Fruit fly (Drosophila melanogaster) whole organism, embryonic: ENCODE results near the gene SrpRbeta.

Experiments
- B-H1 ChIP-seq: fragments of 200-800 bp; sonication (Bioruptor generic); IDR thresholded peaks from 3 replicates; pipeline ENCODE4 v1.3.6; 2022; ENCODE audit warnings: missing biosample characterization, missing genetic modification characterization
- CG11398 ChIP-seq: fragments of 200-800 bp; sonication (Bioruptor generic); optimal IDR thresholded peaks from 2 replicates; lab custom pipeline; 2016; ENCODE audit warnings: missing biosample characterization, missing genetic modification characterization
- CG11723 ChIP-seq: fragments of 200-800 bp; sonication (Bioruptor generic); optimal IDR thresholded peaks from 2 replicates; lab custom pipeline; 2017; ENCODE audit warnings: missing biosample characterization, mild to moderate bottlenecking, missing genetic modification characterization
- CG12744 ChIP-seq: fragments of 200-800 bp; sonication (Bioruptor generic); optimal IDR thresholded peaks from 2 replicates; lab custom pipeline; 2016; ENCODE audit warnings: missing biosample characterization, missing genetic modification characterization
- CG17328 ChIP-seq: fragments of 200-800 bp; sonication (Bioruptor generic); IDR thresholded peaks from 2 replicates; pipeline ENCODE4 v1.3.6; 2022; ENCODE audit warnings: missing biosample characterization, missing genetic modification characterization
- CG17361 ChIP-seq: fragments of 200-800 bp; sonication (Bioruptor generic); IDR thresholded peaks from 3 replicates; pipeline ENCODE4 v1.3.6; 2022; ENCODE audit warnings: missing biosample characterization, missing genetic modification characterization
- CG17802 ChIP-seq: fragments of 200-800 bp; sonication (Bioruptor generic); optimal IDR thresholded peaks from 2 replicates; lab custom pipeline; 2018; ENCODE audit warnings: missing biosample characterization, mild to moderate bottlenecking, missing genetic modification characterization, moderate library complexity
- CG17829 ChIP-seq: fragments of 200-800 bp; optimal IDR thresholded peaks from 2 replicates; lab custom pipeline; 2019; ENCODE audit warnings: missing biosample characterization, mild to moderate bottlenecking, missing genetic modification characterization, moderate library complexity
- CG18262 ChIP-seq: fragments of 200-800 bp; optimal IDR thresholded peaks from 3 replicates; lab custom pipeline; 2019; ENCODE audit warnings: missing biosample characterization, mild to moderate bottlenecking, missing genetic modification characterization, moderate library complexity
- CG3163 ChIP-seq: fragments of 200-800 bp; sonication (Bioruptor generic); optimal IDR thresholded peaks from 3 replicates; lab custom pipeline; 2016; ENCODE audit warnings: missing biosample characterization, missing genetic modification characterization
- CG34376 ChIP-seq: fragments of 200-800 bp; sonication (Bioruptor generic); optimal IDR thresholded peaks from 2 replicates; lab custom pipeline; 2018; ENCODE audit warnings: missing biosample characterization, mild to moderate bottlenecking, missing genetic modification characterization
- CG34422 ChIP-seq: fragments of 200-800 bp; sonication (Bioruptor generic); IDR thresholded peaks from 3 replicates; pipeline ENCODE4 v1.3.6; 2022; ENCODE audit warnings: missing biosample characterization, missing genetic modification characterization
- CG3995 ChIP-seq: fragments of 200-800 bp; sonication (Bioruptor generic); optimal IDR thresholded peaks from 3 replicates; lab custom pipeline; 2016; ENCODE audit warnings: missing biosample characterization, missing genetic modification characterization
- CG4328 ChIP-seq: fragments of 200-800 bp; sonication (Bioruptor generic); optimal IDR thresholded peaks from 3 replicates; lab custom pipeline; 2017; ENCODE audit warnings: missing biosample characterization, missing genetic modification reagents, missing genetic modification characterization
- CG4360 ChIP-seq: fragments of 200-800 bp; sonication (Bioruptor generic); IDR thresholded peaks from 2 replicates; pipeline ENCODE4 v1.3.6; 2022; ENCODE audit warnings: missing biosample characterization, missing genetic modification characterization
- CG6765 ChIP-seq: fragments of 200-800 bp; sonication (Bioruptor generic); optimal IDR thresholded peaks from 3 replicates; lab custom pipeline; 2017; ENCODE audit warnings: missing biosample characterization, mild to moderate bottlenecking, missing genetic modification characterization
- CG6854 ChIP-seq: fragments of 200-800 bp; sonication (Bioruptor generic); optimal IDR thresholded peaks from 3 replicates; lab custom pipeline; 2017; ENCODE audit warnings: missing biosample characterization, mild to moderate bottlenecking, missing genetic modification characterization
- CG7271 ChIP-seq: fragments of 200-800 bp; sonication (Bioruptor generic); optimal IDR thresholded peaks from 2 replicates; lab custom pipeline; 2018; ENCODE audit warnings: missing biosample characterization, mild to moderate bottlenecking, missing genetic modification characterization, moderate library complexity
- CG7786 ChIP-seq: fragments of 200-800 bp; sonication (Bioruptor generic); optimal IDR thresholded peaks from 2 replicates; lab custom pipeline; 2016; ENCODE audit warnings: missing biosample characterization, missing genetic modification characterization
- CG8290 ChIP-seq, 3 experiments: fragments of 200-800 bp; sonication (Bioruptor generic); optimal IDR thresholded peaks; 2 replicates each; lab custom pipeline; 2016 to 2019; ENCODE audit warnings: missing biosample characterization in 3 of 3, missing genetic modification characterization in 3 of 3, mild to moderate bottlenecking in 2 of 3, moderate library complexity in 1 of 3
- Dll ChIP-seq: fragments of 200-800 bp; sonication (Bioruptor generic); IDR thresholded peaks from 4 replicates; pipeline ENCODE4 v1.3.6; 2022; ENCODE audit warnings: missing biosample characterization, missing genetic modification characterization; ENCODE audit not compliant: partially characterized antibody
- Dp ChIP-seq: fragments of 200-800 bp; sonication (Bioruptor generic); optimal IDR thresholded peaks from 2 replicates; lab custom pipeline; 2018; ENCODE audit warnings: missing biosample characterization, mild to moderate bottlenecking, missing genetic modification characterization, moderate library complexity
- Fer1 ChIP-seq: fragments of 200-800 bp; sonication (Bioruptor generic); optimal IDR thresholded peaks from 2 replicates; lab custom pipeline; 2017; ENCODE audit warnings: missing biosample characterization, mild to moderate bottlenecking, missing genetic modification characterization
- Gsc ChIP-seq: fragments of 200-800 bp; sonication (Bioruptor generic); IDR thresholded peaks from 2 replicates; pipeline ENCODE4 v1.3.6; 2022; ENCODE audit warnings: missing biosample characterization, missing genetic modification characterization
- HLH54F ChIP-seq: fragments of 200-800 bp; sonication (Bioruptor generic); optimal IDR thresholded peaks from 3 replicates; lab custom pipeline; 2016; ENCODE audit warnings: missing biosample characterization, missing genetic modification characterization
- HmgD ChIP-seq: fragments of 200-800 bp; sonication (Bioruptor generic); optimal IDR thresholded peaks from 3 replicates; lab custom pipeline; 2016; ENCODE audit warnings: missing biosample characterization, missing genetic modification characterization
- Hr3 ChIP-seq: fragments of 200-800 bp; sonication (Bioruptor generic); optimal IDR thresholded peaks from 3 replicates; lab custom pipeline; 2016; ENCODE audit warnings: missing biosample characterization, missing genetic modification characterization
- NK7.1 ChIP-seq: fragments of 200-800 bp; sonication (Bioruptor generic); optimal IDR thresholded peaks from 3 replicates; lab custom pipeline; 2016; ENCODE audit warnings: missing biosample characterization, missing genetic modification characterization
- Optix ChIP-seq: fragments of 200-800 bp; sonication (Bioruptor generic); IDR thresholded peaks from 3 replicates; pipeline ENCODE4 v1.3.6; 2022; ENCODE audit warnings: missing biosample characterization, missing genetic modification characterization
- PHDP ChIP-seq: fragments of 200-800 bp; sonication (Bioruptor generic); optimal IDR thresholded peaks from 3 replicates; lab custom pipeline; 2018; ENCODE audit warnings: missing biosample characterization, mild to moderate bottlenecking, missing genetic modification characterization, moderate library complexity
- Ravus ChIP-seq: fragments of 200-800 bp; sonication (Bioruptor generic); IDR thresholded peaks from 2 replicates; pipeline ENCODE4 v1.3.6; 2022; ENCODE audit warnings: missing biosample characterization, missing genetic modification characterization
- Scr ChIP-seq: fragments of 200-800 bp; sonication (Bioruptor generic); IDR thresholded peaks from 2 replicates; pipeline ENCODE4 v1.3.6; 2022; ENCODE audit warnings: missing biosample characterization, missing genetic modification characterization; ENCODE audit not compliant: partially characterized antibody
- Side ChIP-seq: fragments of 200-800 bp; sonication (Bioruptor generic); optimal IDR thresholded peaks from 2 replicates; lab custom pipeline; 2016; ENCODE audit warnings: missing biosample characterization, missing genetic modification characterization
- Vsx1 ChIP-seq: fragments of 200-800 bp; sonication (Bioruptor generic); optimal IDR thresholded peaks from 2 replicates; lab custom pipeline; 2017; ENCODE audit warnings: missing biosample characterization, mild to moderate bottlenecking, missing genetic modification characterization, missing genetic modification reagents
- ems ChIP-seq: fragments of 200-800 bp; sonication (Bioruptor generic); optimal IDR thresholded peaks from 3 replicates; lab custom pipeline; 2016; ENCODE audit warnings: missing biosample characterization, missing genetic modification characterization
- eve ChIP-seq, 2 experiments: fragments of >200 bp; optimal IDR thresholded peaks; 2 replicates each; lab custom pipeline; 2017; ENCODE audit warnings: missing biosample characterization in 2 of 2, missing genetic modification characterization in 2 of 2
- ken ChIP-seq: fragments of 200-800 bp; sonication (Bioruptor generic); IDR thresholded peaks from 3 replicates; pipeline ENCODE4 v1.3.6; 2022; ENCODE audit warnings: missing biosample characterization, missing genetic modification characterization
- knrl ChIP-seq: fragments of 200-800 bp; sonication (Bioruptor generic); IDR thresholded peaks from 3 replicates; pipeline ENCODE4 v1.3.6; 2022; ENCODE audit warnings: missing biosample characterization, missing genetic modification characterization; ENCODE audit not compliant: partially characterized antibody
- nerfin-2 ChIP-seq: fragments of 200-800 bp; sonication (Bioruptor generic); IDR thresholded peaks from 2 replicates; pipeline ENCODE4 v1.3.6; 2022; ENCODE audit warnings: missing biosample characterization, missing genetic modification characterization; ENCODE audit not compliant: partially characterized antibody
- otp ChIP-seq: fragments of 200-800 bp; sonication (Bioruptor generic); IDR thresholded peaks from 3 replicates; pipeline ENCODE4, ENCODE4 v1.3.6; 2022; ENCODE audit warnings: missing biosample characterization, missing genetic modification characterization
- pnt ChIP-seq: fragments of 200-800 bp; sonication (Bioruptor generic); optimal IDR thresholded peaks from 3 replicates; lab custom pipeline; 2016; ENCODE audit warnings: missing biosample characterization, missing genetic modification characterization
- prd ChIP-seq, 3 experiments: fragments of >200 bp in 2 of 3; fragments of 200-800 bp in 1 of 3; sonication (Bioruptor generic) in 1 of 3; optimal IDR thresholded peaks in 2 of 3; IDR thresholded peaks in 1 of 3; 2 replicates in 2 of 3; 3 replicates in 1 of 3; pipeline versions ENCODE4 v1.3.6 to Lab custom; 2017 to 2022; ENCODE audit warnings: missing biosample characterization in 1 of 3, missing genetic modification characterization in 1 of 3
- psq ChIP-seq: fragments of 200-800 bp; sonication (Bioruptor generic); optimal IDR thresholded peaks from 2 replicates; lab custom pipeline; 2017; ENCODE audit warnings: missing biosample characterization, missing genetic modification characterization
- seq ChIP-seq: fragments of 200-800 bp; sonication (Bioruptor generic); IDR thresholded peaks from 2 replicates; pipeline ENCODE4 v1.3.6; 2022; ENCODE audit warnings: missing biosample characterization, missing genetic modification characterization
- sisA ChIP-seq: fragments of 200-800 bp; sonication (Bioruptor generic); IDR thresholded peaks from 2 replicates; pipeline ENCODE4 v1.3.6; 2022; ENCODE audit warnings: missing biosample characterization, missing genetic modification characterization
- slbo ChIP-seq: fragments of 200-800 bp; sonication (Bioruptor generic); IDR thresholded peaks from 2 replicates; pipeline ENCODE4 v1.3.6; 2022; ENCODE audit warnings: missing biosample characterization, missing genetic modification characterization
- tin ChIP-seq: fragments of 200-800 bp; sonication (Bioruptor generic); optimal IDR thresholded peaks from 3 replicates; lab custom pipeline; 2016; ENCODE audit warnings: missing biosample characterization, missing genetic modification characterization
- tna ChIP-seq: fragments of 200-800 bp; sonication (Bioruptor generic); IDR thresholded peaks from 2 replicates; pipeline ENCODE4 v1.3.6; 2022; ENCODE audit warnings: missing biosample characterization, missing genetic modification characterization; ENCODE audit not compliant: partially characterized antibody
- toy ChIP-seq: fragments of 200-800 bp; sonication (Bioruptor generic); IDR thresholded peaks from 2 replicates; pipeline ENCODE4 v1.3.6; 2022; ENCODE audit warnings: missing biosample characterization, missing genetic modification characterization

Gene SrpRbeta

dm6 chr3L:8672199-8673059 lies 47.6 kb downstream of the SrpRbeta start (continued):
- TF ChIP-seq seq (GFP tag; lab: Robert Waterston, UW), result no peak
- TF ChIP-seq CG17829 (tag; lab: Kevin White, UChicago), result no peak
- no peak for TF ChIP-seq tna (GFP tag; lab: Robert Waterston, UW)
- peak; percentile 66 for TF ChIP-seq PHDP (tag; lab: Kevin White, UChicago)
- TF ChIP-seq CG7786, result peak; percentile 39
- no peak for TF ChIP-seq CG12744 (GFP tag; lab: Kevin White, UChicago)
- TF ChIP-seq sisA (GFP tag; lab: Robert Waterston, UW), result no peak
- TF ChIP-seq tin (GFP tag; lab: Kevin White, UChicago), result no peak
- no peak for TF ChIP-seq CG3995 (GFP tag; lab: Kevin White, UChicago)
- peak; percentile 30 for TF ChIP-seq HLH54F (GFP tag; lab: Kevin White, UChicago)
- no peak for TF ChIP-seq CG8290 (GFP tag; optimal IDR thresholded peaks at IDR 0.05; lab: Kevin White, UChicago)
- TF ChIP-seq CG8290 (tag; optimal IDR thresholded peaks at IDR 0.05; lab: Kevin White, UChicago), result peak in 1 of 2 experiments; percentile 57
- TF ChIP-seq eve (GFP tag; optimal IDR thresholded peaks at IDR 0.05; lab: Kevin White, UChicago), result no peak
- TF ChIP-seq CG6854 (GFP tag; lab: Kevin White, UChicago), result no peak
- no peak for TF ChIP-seq CG11398 (GFP tag; lab: Kevin White, UChicago)
- TF ChIP-seq CG3163 (GFP tag; lab: Kevin White, UChicago), result no peak
- no peak for TF ChIP-seq HmgD (GFP tag; lab: Kevin White, UChicago)
- TF ChIP-seq Optix (GFP tag; lab: Robert Waterston, UW), result no peak
- no peak for TF ChIP-seq B-H1 (GFP tag; lab: Robert Waterston, UW)
- TF ChIP-seq slbo (GFP tag; lab: Robert Waterston, UW), result peak; percentile 77
- TF ChIP-seq Vsx1 (GFP tag; lab: Kevin White, UChicago), result no peak
- no peak for TF ChIP-seq toy (GFP tag; lab: Robert Waterston, UW)
- TF ChIP-seq CG34376 (GFP tag; lab: Kevin White, UChicago), result no peak
- TF ChIP-seq Dp (GFP tag; lab: Kevin White, UChicago), result no peak
- no peak for TF ChIP-seq Gsc (GFP tag; lab: Robert Waterston, UW)
- TF ChIP-seq Scr (GFP tag; lab: Robert Waterston, UW), result no peak
- no peak for TF ChIP-seq NK7.1 (GFP tag; lab: Kevin White, UChicago)
- TF ChIP-seq Hr3 (GFP tag; lab: Kevin White, UChicago), result peak; percentile 22
- TF ChIP-seq ken (GFP tag; lab: Robert Waterston, UW), result no peak
- no peak; the same call in 1 of the 2 replicates for TF ChIP-seq Ravus
- TF ChIP-seq psq, result no peak
- no peak for TF ChIP-seq CG17802 (tag; lab: Kevin White, UChicago)
- TF ChIP-seq ems (GFP tag; lab: Kevin White, UChicago), result no peak
- TF ChIP-seq CG17361 (GFP tag; lab: Robert Waterston, UW), result no peak
- TF ChIP-seq pnt (GFP tag; lab: Kevin White, UChicago), result no peak
- no peak for TF ChIP-seq CG17328 (GFP tag; lab: Robert Waterston, UW)
- TF ChIP-seq CG7271 (tag; lab: Kevin White, UChicago), result no peak
- TF ChIP-seq Fer1 (GFP tag; lab: Kevin White, UChicago), result no peak
- no peak for TF ChIP-seq CG4360 (GFP tag; lab: Robert Waterston, UW)
- no peak for TF ChIP-seq knrl (GFP tag; lab: Robert Waterston, UW)
- no peak for TF ChIP-seq CG4328 (GFP tag; lab: Kevin White, UChicago)
- no peak for TF ChIP-seq CG11723 (GFP tag; lab: Kevin White, UChicago)
- TF ChIP-seq CG18262, result no peak
- TF ChIP-seq CG34422 (GFP tag; lab: Robert Waterston, UW), result no peak; the same call in 2 of the 3 replicates
- no peak for TF ChIP-seq Dll (GFP tag; lab: Robert Waterston, UW)
- TF ChIP-seq Side (GFP tag; lab: Kevin White, UChicago), result no peak
- no peak for TF ChIP-seq CG6765 (GFP tag; lab: Kevin White, UChicago)
- no peak for TF ChIP-seq prd (optimal IDR thresholded peaks at IDR 0.05; lab: Kevin White, UChicago)
- peak; percentile 46; the same call in 1 of the 3 replicates for TF ChIP-seq prd (GFP tag; IDR thresholded peaks at IDR 0.05; lab: Robert Waterston, UW)
- no peak for TF ChIP-seq otp
- no peak for TF ChIP-seq nerfin-2 (GFP tag; lab: Robert Waterston, UW)
